Fruit fly (Drosophila melanogaster) whole organism, embryonic: ENCODE measurements around the gene CG15577.

Source experiments
- Bgb ChIP-seq: fragments of 200-800 bp; sonication (Bioruptor generic); IDR thresholded peaks from 2 replicates; pipeline ENCODE4 v1.3.6; 2022; ENCODE audit warnings: missing biosample characterization, missing genetic modification characterization; ENCODE audit not compliant: partially characterized antibody
- BtbVII ChIP-seq: fragments of 200-800 bp; sonication (Bioruptor generic); optimal IDR thresholded peaks from 3 replicates; lab custom pipeline; 2017; ENCODE audit warnings: missing biosample characterization, mild to moderate bottlenecking, missing genetic modification characterization
- C15 ChIP-seq: fragments of 200-800 bp; sonication (Bioruptor generic); IDR thresholded peaks from 3 replicates; pipeline ENCODE4 v1.3.6; 2022; ENCODE audit warnings: missing biosample characterization, missing genetic modification characterization
- CG10209 ChIP-seq: fragments of 200-800 bp; sonication (Bioruptor generic); optimal IDR thresholded peaks from 3 replicates; lab custom pipeline; 2017; ENCODE audit warnings: missing biosample characterization, mild to moderate bottlenecking, missing genetic modification characterization, missing genetic modification reagents
- CG10462 ChIP-seq: fragments of 200-800 bp; sonication (Bioruptor generic); optimal IDR thresholded peaks from 2 replicates; lab custom pipeline; 2016; ENCODE audit warnings: missing biosample characterization, missing genetic modification characterization
- CG12299 ChIP-seq: fragments of 200-800 bp; sonication (Bioruptor generic); optimal IDR thresholded peaks from 2 replicates; lab custom pipeline; 2018; ENCODE audit warnings: missing biosample characterization, mild to moderate bottlenecking, missing genetic modification characterization
- CG12391 ChIP-seq: fragments of 200-800 bp; sonication (Bioruptor generic); optimal IDR thresholded peaks from 3 replicates; lab custom pipeline; 2018; ENCODE audit warnings: missing biosample characterization, mild to moderate bottlenecking, missing genetic modification characterization, moderate library complexity
- CG13287 ChIP-seq: fragments of 200-800 bp; sonication (Bioruptor generic); IDR thresholded peaks from 2 replicates; pipeline ENCODE4 v1.3.6; 2022; ENCODE audit warnings: missing biosample characterization, missing genetic modification characterization; ENCODE audit not compliant: partially characterized antibody
- CG13296 ChIP-seq: fragments of 200-800 bp; sonication (Bioruptor generic); optimal IDR thresholded peaks from 3 replicates; lab custom pipeline; 2018; ENCODE audit warnings: missing biosample characterization, mild to moderate bottlenecking, missing genetic modification characterization
- CG14710 ChIP-seq: fragments of 200-800 bp; sonication (Bioruptor generic); optimal IDR thresholded peaks from 3 replicates; lab custom pipeline; 2019; ENCODE audit warnings: missing biosample characterization, mild to moderate bottlenecking, missing genetic modification characterization, moderate library complexity
- CG17385 ChIP-seq: fragments of 200-800 bp; sonication (Bioruptor generic); optimal IDR thresholded peaks from 3 replicates; lab custom pipeline; 2018; ENCODE audit warnings: missing biosample characterization, mild to moderate bottlenecking, missing genetic modification characterization
- CG1792 ChIP-seq: fragments of 200-800 bp; sonication (Bioruptor generic); optimal IDR thresholded peaks from 2 replicates; lab custom pipeline; 2016; ENCODE audit warnings: missing biosample characterization, missing genetic modification characterization
- CG18011 ChIP-seq: fragments of 200-800 bp; sonication (Bioruptor generic); optimal IDR thresholded peaks from 2 replicates; lab custom pipeline; 2017; ENCODE audit warnings: missing biosample characterization, missing genetic modification characterization, mild to moderate bottlenecking, moderate library complexity, missing genotype
- CG2678 ChIP-seq: fragments of 200-800 bp; sonication (Bioruptor generic); optimal IDR thresholded peaks from 3 replicates; lab custom pipeline; 2019; ENCODE audit warnings: missing biosample characterization, mild to moderate bottlenecking, missing genetic modification characterization, moderate library complexity
- CG2712 ChIP-seq: fragments of 200-800 bp; optimal IDR thresholded peaks from 3 replicates; lab custom pipeline; 2019; ENCODE audit warnings: missing biosample characterization, mild to moderate bottlenecking, missing genetic modification characterization, moderate library complexity
- CG31224 ChIP-seq: fragments of 200-800 bp; sonication (Bioruptor generic); IDR thresholded peaks from 2 replicates; pipeline ENCODE4 v1.3.6; 2022; ENCODE audit warnings: missing biosample characterization, missing genetic modification characterization
- CG3163 ChIP-seq: fragments of 200-800 bp; sonication (Bioruptor generic); optimal IDR thresholded peaks from 3 replicates; lab custom pipeline; 2016; ENCODE audit warnings: missing biosample characterization, missing genetic modification characterization
- CG3407 ChIP-seq: fragments of 200-800 bp; sonication (Bioruptor generic); optimal IDR thresholded peaks from 2 replicates; lab custom pipeline; 2018; ENCODE audit warnings: missing biosample characterization, mild to moderate bottlenecking, missing genetic modification characterization
- CG4707 ChIP-seq: fragments of 200-800 bp; sonication (Bioruptor generic); optimal IDR thresholded peaks from 2 replicates; lab custom pipeline; 2018; ENCODE audit warnings: missing biosample characterization, mild to moderate bottlenecking, missing genetic modification characterization, moderate library complexity
- CG6765 ChIP-seq: fragments of 200-800 bp; sonication (Bioruptor generic); optimal IDR thresholded peaks from 3 replicates; lab custom pipeline; 2017; ENCODE audit warnings: missing biosample characterization, mild to moderate bottlenecking, missing genetic modification characterization
- CG7271 ChIP-seq: fragments of 200-800 bp; sonication (Bioruptor generic); optimal IDR thresholded peaks from 2 replicates; lab custom pipeline; 2018; ENCODE audit warnings: missing biosample characterization, mild to moderate bottlenecking, missing genetic modification characterization, moderate library complexity
- CG7745 ChIP-seq: fragments of 200-800 bp; sonication (Bioruptor generic); optimal IDR thresholded peaks from 2 replicates; lab custom pipeline; 2018; ENCODE audit warnings: missing biosample characterization, mild to moderate bottlenecking, missing genetic modification characterization, moderate library complexity
- CG7786 ChIP-seq: fragments of 200-800 bp; sonication (Bioruptor generic); optimal IDR thresholded peaks from 2 replicates; lab custom pipeline; 2016; ENCODE audit warnings: missing biosample characterization, missing genetic modification characterization
- CG8944 ChIP-seq: fragments of 200-800 bp; sonication (Bioruptor generic); optimal IDR thresholded peaks from 3 replicates; lab custom pipeline; 2016; ENCODE audit warnings: missing biosample characterization, missing genetic modification characterization
- Deaf1 ChIP-seq: fragments of 200-800 bp; optimal IDR thresholded peaks from 3 replicates; lab custom pipeline; 2019; ENCODE audit warnings: missing biosample characterization, mild to moderate bottlenecking, missing genetic modification characterization, moderate library complexity
- Fer3 ChIP-seq: fragments of 200-800 bp; sonication (Bioruptor generic); optimal IDR thresholded peaks from 2 replicates; lab custom pipeline; 2018; ENCODE audit warnings: missing biosample characterization, mild to moderate bottlenecking, missing genetic modification characterization, moderate library complexity
- Hr78 ChIP-seq, 2 experiments: fragments of 200-800 bp in 1 of 2; fragments of >200 bp in 1 of 2; sonication (Bioruptor generic) in 1 of 2; optimal IDR thresholded peaks; 2 replicates each; lab custom pipeline; 2017 to 2019; ENCODE audit warnings: missing biosample characterization in 2 of 2, missing genetic modification characterization in 2 of 2, mild to moderate bottlenecking in 1 of 2, moderate library complexity in 1 of 2
- Max ChIP-seq: fragments of 200-800 bp; sonication (Bioruptor generic); optimal IDR thresholded peaks from 2 replicates; lab custom pipeline; 2016; ENCODE audit warnings: missing biosample characterization, mild to moderate bottlenecking, missing genetic modification characterization
- Meics ChIP-seq: fragments of 200-800 bp; sonication (Bioruptor generic); optimal IDR thresholded peaks from 2 replicates; lab custom pipeline; 2017; ENCODE audit warnings: missing biosample characterization, mild to moderate bottlenecking, missing genetic modification characterization
- NC2α ChIP-seq: fragments of 200-800 bp; sonication (Bioruptor generic); optimal IDR thresholded peaks from 2 replicates; lab custom pipeline; 2016; ENCODE audit warnings: missing biosample characterization, missing genetic modification characterization
- Neu2 ChIP-seq: fragments of 200-800 bp; sonication (Bioruptor generic); optimal IDR thresholded peaks from 3 replicates; lab custom pipeline; 2016; ENCODE audit warnings: missing biosample characterization, missing genetic modification characterization, borderline replicate concordance
- Nf-YB ChIP-seq: fragments of 200-800 bp; sonication (Bioruptor generic); optimal IDR thresholded peaks from 3 replicates; lab custom pipeline; 2019; ENCODE audit warnings: missing biosample characterization, mild to moderate bottlenecking, missing genetic modification characterization, moderate library complexity
- Oli ChIP-seq: fragments of 200-800 bp; sonication (Bioruptor generic); optimal IDR thresholded peaks from 2 replicates; lab custom pipeline; 2018; ENCODE audit warnings: missing biosample characterization, mild to moderate bottlenecking, missing genetic modification characterization, moderate library complexity
- Rx ChIP-seq: fragments of 200-800 bp; sonication (Bioruptor generic); IDR thresholded peaks from 2 replicates; pipeline ENCODE4 v1.3.6; 2022; ENCODE audit warnings: missing biosample characterization, missing genetic modification characterization
- bowl ChIP-seq: fragments of 200-800 bp; sonication (Bioruptor generic); IDR thresholded peaks from 2 replicates; pipeline ENCODE4 v1.3.6; 2022; ENCODE audit warnings: missing biosample characterization, missing genetic modification characterization
- bsh ChIP-seq, 2 experiments: fragments of 200-800 bp; sonication (Bioruptor generic); optimal IDR thresholded peaks; 2 replicates each; lab custom pipeline; 2017 to 2018; ENCODE audit warnings: mild to moderate bottlenecking in 2 of 2, missing biosample characterization in 2 of 2, missing genetic modification characterization in 2 of 2, moderate library complexity in 1 of 2
- cg ChIP-seq: fragments of 200-800 bp; sonication (Bioruptor generic); optimal IDR thresholded peaks from 3 replicates; lab custom pipeline; 2019; ENCODE audit warnings: missing biosample characterization, mild to moderate bottlenecking, missing genetic modification characterization, moderate library complexity
- corto ChIP-seq: fragments of 200-800 bp; sonication (Bioruptor generic); optimal IDR thresholded peaks from 2 replicates; lab custom pipeline; 2016; ENCODE audit warnings: missing biosample characterization, mild to moderate bottlenecking, missing genetic modification characterization, moderate library complexity
- crol ChIP-seq: fragments of 200-800 bp; sonication (Bioruptor generic); IDR thresholded peaks from 2 replicates; pipeline ENCODE4 v1.3.6; 2022; ENCODE audit warnings: missing biosample characterization, missing genetic modification characterization
- da ChIP-seq: fragments of 200-800 bp; sonication (Bioruptor generic); optimal IDR thresholded peaks from 2 replicates; lab custom pipeline; 2016; ENCODE audit warnings: missing biosample characterization, missing genetic modification characterization
- dpn ChIP-seq, 2 experiments: fragments of 200-800 bp; sonication (Bioruptor generic); optimal IDR thresholded peaks; 3 replicates each; lab custom pipeline; 2016; ENCODE audit warnings: missing biosample characterization in 2 of 2, missing genetic modification characterization in 2 of 2
- kay ChIP-seq: fragments of 200-800 bp; sonication (Bioruptor generic); optimal IDR thresholded peaks from 2 replicates; lab custom pipeline; 2016; ENCODE audit warnings: missing biosample characterization, missing genetic modification characterization
- nom ChIP-seq: fragments of 200-800 bp; sonication (Bioruptor generic); optimal IDR thresholded peaks from 2 replicates; lab custom pipeline; 2017; ENCODE audit warnings: missing biosample characterization, missing genetic modification characterization, mild to moderate bottlenecking, moderate library complexity, missing genetic modification reagents
- pfk ChIP-seq: fragments of 200-800 bp; sonication (Bioruptor generic); optimal IDR thresholded peaks from 2 replicates; lab custom pipeline; 2018; ENCODE audit warnings: missing biosample characterization, mild to moderate bottlenecking, missing genetic modification characterization, moderate library complexity
- pum ChIP-seq: fragments of 200-800 bp; sonication (Bioruptor generic); optimal IDR thresholded peaks from 2 replicates; lab custom pipeline; 2016; ENCODE audit warnings: missing biosample characterization, missing genetic modification characterization
- so ChIP-seq: fragments of 200-800 bp; sonication (Bioruptor generic); IDR thresholded peaks from 3 replicates; pipeline ENCODE4 v1.3.6; 2022; ENCODE audit warnings: missing biosample characterization, missing genetic modification characterization
- sr ChIP-seq: fragments of 200-800 bp; sonication (Bioruptor generic); IDR thresholded peaks from 3 replicates; pipeline ENCODE4 v1.3.6; 2022; ENCODE audit warnings: missing biosample characterization, missing genetic modification characterization
- z ChIP-seq: fragments of 200-800 bp; sonication (Bioruptor generic); IDR thresholded peaks from 3 replicates; pipeline ENCODE4 v1.3.6; 2022; ENCODE audit warnings: missing biosample characterization, missing genetic modification characterization

CG15577 gene

DNA sequence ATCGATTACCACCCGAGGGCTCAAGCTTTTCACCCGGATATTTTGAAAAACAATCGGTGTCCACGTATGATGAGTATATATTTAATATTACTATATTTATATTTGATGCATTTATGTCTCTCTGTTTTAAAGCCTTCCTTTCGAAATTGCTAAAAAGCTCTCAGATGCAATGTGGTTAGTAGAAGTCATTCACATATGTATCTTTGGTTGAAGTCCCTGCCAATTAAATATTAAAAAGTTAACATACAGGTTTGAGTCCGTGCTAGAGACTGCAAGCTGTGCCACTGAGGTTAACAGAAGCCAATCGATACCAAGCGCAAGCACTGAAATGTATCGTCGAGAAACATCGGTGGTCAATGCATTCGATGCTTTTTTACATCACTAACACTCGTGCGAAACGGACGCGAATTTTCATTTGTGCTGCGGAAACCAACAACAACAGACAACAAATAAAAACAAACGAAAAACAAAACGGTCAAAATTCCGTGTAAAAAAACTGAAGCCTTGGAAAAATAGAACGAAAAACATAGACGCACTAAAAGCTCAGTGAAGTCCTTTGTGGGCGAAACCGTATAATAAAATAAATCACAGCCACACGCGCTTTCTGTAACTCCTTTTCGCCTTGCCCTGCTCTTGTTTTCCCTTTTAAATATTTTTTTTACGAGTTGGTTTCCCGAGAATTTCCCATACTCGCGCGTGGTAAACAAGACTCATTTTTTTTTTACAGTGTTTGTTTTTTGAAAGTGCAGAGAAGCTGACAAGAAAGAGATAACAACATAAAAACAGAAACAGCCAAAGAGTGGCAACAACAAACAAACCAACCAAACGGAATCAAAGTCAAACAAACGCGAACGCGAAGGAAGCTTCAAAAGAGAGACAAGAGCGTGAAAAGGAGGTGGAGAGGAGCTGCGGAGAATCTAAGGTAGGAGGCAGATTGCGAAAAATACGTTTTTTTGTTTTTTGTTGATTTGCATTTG, 45.7 kb upstream of the CG15577 start, which contains the start of gene norpA (continued):
- TF ChIP-seq pfk (GFP tag; lab: Kevin White, UChicago), result no peak
- no peak for TF ChIP-seq CG6765
- TF ChIP-seq CG8944 (GFP tag; lab: Kevin White, UChicago), result no peak
- TF ChIP-seq CG10209 (GFP tag; lab: Kevin White, UChicago), result no peak
- no peak for TF ChIP-seq CG7786
- TF ChIP-seq CG14710 (tag; lab: Kevin White, UChicago), result peak; percentile 45
- peak; percentile 92 for TF ChIP-seq CG13287 (GFP tag; lab: Robert Waterston, UW)
- no peak for TF ChIP-seq bowl (GFP tag; lab: Robert Waterston, UW)
- TF ChIP-seq pum (GFP tag; lab: Kevin White, UChicago), result peak; percentile 34
- TF ChIP-seq CG31224 (GFP tag; lab: Robert Waterston, UW), result no peak
- TF ChIP-seq CG10462 (GFP tag; lab: Kevin White, UChicago), result no peak
- no peak for TF ChIP-seq Hr78 (GFP tag; optimal IDR thresholded peaks at IDR 0.05; lab: Kevin White, UChicago)
- TF ChIP-seq crol, result no peak
- peak in 1 of 2 experiments; percentile 19 for TF ChIP-seq dpn (GFP tag; optimal IDR thresholded peaks at IDR 0.05; lab: Kevin White, UChicago)
- TF ChIP-seq CG12391 (tag; lab: Kevin White, UChicago), result no peak
- TF ChIP-seq z (GFP tag; lab: Robert Waterston, UW), result no peak
- TF ChIP-seq BtbVII, result peak; percentile 30
- peak; percentile 59 for TF ChIP-seq CG2678
- peak; percentile 51 for TF ChIP-seq nom (GFP tag; lab: Kevin White, UChicago)
- TF ChIP-seq bsh (GFP tag; optimal IDR thresholded peaks at IDR 0.05; lab: Kevin White, UChicago), result peak; percentile 5 to 54
- TF ChIP-seq Bgb (GFP tag; lab: Robert Waterston, UW), result peak; percentile 98
- TF ChIP-seq CG7745 (tag; lab: Kevin White, UChicago), result no peak
- no peak for TF ChIP-seq CG1792 (GFP tag; lab: Kevin White, UChicago)
- TF ChIP-seq Meics, result peak; percentile 33
- no peak for TF ChIP-seq CG3407 (GFP tag; lab: Kevin White, UChicago)
- no peak for TF ChIP-seq CG3163
- no peak for TF ChIP-seq C15 (GFP tag; lab: Robert Waterston, UW)
- TF ChIP-seq so, result no peak
- peak; percentile 6 for TF ChIP-seq CG17385 (GFP tag; lab: Kevin White, UChicago)
- no peak for TF ChIP-seq kay (GFP tag; lab: Kevin White, UChicago)
- no peak for TF ChIP-seq CG4707 (GFP tag; lab: Kevin White, UChicago)
- TF ChIP-seq CG18011 (GFP tag; lab: Kevin White, UChicago), result no peak
- TF ChIP-seq CG7271, result no peak
- peak; percentile 15 for TF ChIP-seq Deaf1 (tag; lab: Kevin White, UChicago)
- no peak for TF ChIP-seq CG12299
- no peak for TF ChIP-seq CG2712
- no peak for TF ChIP-seq sr (GFP tag; lab: Robert Waterston, UW)
- TF ChIP-seq CG13296 (GFP tag; lab: Kevin White, UChicago), result no peak
- peak; percentile 39 for TF ChIP-seq Oli
- no peak for TF ChIP-seq corto
- no peak for TF ChIP-seq da (GFP tag; lab: Kevin White, UChicago)
- no peak for TF ChIP-seq Nf-YB
- no peak for TF ChIP-seq Rx (GFP tag; lab: Robert Waterston, UW)
- no peak for TF ChIP-seq cg (GFP tag; lab: Kevin White, UChicago)
- peak; percentile 12 for TF ChIP-seq Fer3 (tag; lab: Kevin White, UChicago)
- TF ChIP-seq Neu2 (GFP tag; lab: Kevin White, UChicago), result no peak
- TF ChIP-seq NC2α (GFP tag; lab: Kevin White, UChicago), result no peak
- TF ChIP-seq Max (GFP tag; lab: Kevin White, UChicago), result no peak
